Worm (Caenorhabditis elegans) whole organism, L2 larva: ENCODE results near the gene Y39B6A.7.

Experiments used
- ama-1 ChIP-seq: fragments of 150-350 bp; optimal IDR thresholded peaks from 2 replicates; lab custom pipeline; 2018; ENCODE audit warnings: inconsistent platforms
- blmp-1 ChIP-seq: sonication (generic microtip); optimal IDR thresholded peaks from 2 replicates; lab custom pipeline; 2017; ENCODE audit warnings: missing genetic modification characterization, mild to moderate bottlenecking, missing compliant biosample characterization, antibody characterized with exemption, moderate library complexity; ENCODE audit not compliant: insufficient read depth
- lin-13 ChIP-seq: fragments of 150-350 bp; optimal IDR thresholded peaks from 2 replicates; lab custom pipeline; 2014; ENCODE audit warnings: missing biosample characterization, missing genetic modification reagents, missing genetic modification characterization
- nhr-237 ChIP-seq: fragments of 150-350 bp; optimal IDR thresholded peaks from 2 replicates; lab custom pipeline; 2014; ENCODE audit warnings: missing biosample characterization, missing genetic modification characterization

DNA sequence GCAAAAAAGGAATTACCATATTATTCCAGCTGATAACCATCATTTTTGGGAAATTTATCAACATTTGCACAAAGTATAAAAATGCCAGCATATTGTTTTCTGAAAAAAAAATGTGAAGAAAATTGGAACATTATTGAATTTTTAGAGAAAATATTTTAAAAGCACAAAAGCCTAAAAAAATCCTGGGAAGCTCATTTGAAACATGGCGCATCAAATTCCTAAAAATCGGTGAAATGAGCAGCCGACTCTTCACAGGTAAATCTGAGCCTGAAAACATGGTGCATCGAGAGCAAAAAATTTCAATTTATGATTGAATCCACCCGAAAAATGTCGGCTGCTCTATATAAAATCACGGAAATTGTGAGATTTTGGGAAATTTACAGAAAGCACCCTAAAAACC lies at the start of gene Y39B6A.7:
- TF ChIP-seq blmp-1 (tag; lab: Kevin White, UChicago) = no peak
- no peak for TF ChIP-seq ama-1 (lab: Kevin White, UChicago)
- TF ChIP-seq lin-13 (GFP tag; lab: Kevin White, UChicago) = no peak
- TF ChIP-seq nhr-237 (tag; lab: Kevin White, UChicago) = no peak
